Fruit fly (Drosophila melanogaster): ENCODE results near the gene Agpat4.
A peak's percentile ranks its signal among the peaks of the same experiment; 100 is the strongest.

The Agpat4 gene

DNA sequence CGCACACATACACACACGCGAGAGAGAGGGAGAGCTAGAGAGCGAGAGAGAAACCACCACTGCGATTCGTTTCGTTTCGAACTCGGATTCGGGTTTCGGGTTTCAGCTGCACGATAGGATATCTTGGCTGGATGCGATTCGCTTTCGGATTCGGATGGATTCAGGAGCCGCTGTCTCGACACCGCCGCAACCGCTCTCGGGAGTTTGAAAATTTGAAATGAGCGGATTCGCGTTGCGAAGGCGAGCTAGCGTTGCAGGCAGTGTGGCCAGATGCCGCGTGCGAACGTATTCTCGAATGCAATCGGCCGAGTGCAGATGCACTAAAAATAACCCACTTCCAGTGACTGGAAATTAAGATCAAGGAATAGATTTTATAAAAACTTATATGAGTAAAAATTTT lies 30.2 kb upstream of the Agpat4 start, which contains the start of gene fax (continued):
- TF ChIP-seq lz (GFP tag; optimal IDR thresholded peaks at IDR 0.05) (peak; percentile 32), Blimp-1 (GFP tag; optimal IDR thresholded peaks at IDR 0.05) (peak; percentile 28), net (GFP tag; optimal IDR thresholded peaks at IDR 0.05) (peak; percentile 73), CG10669 (GFP tag; optimal IDR thresholded peaks at IDR 0.05) (no peak), Eip75B (GFP tag; optimal IDR thresholded peaks at IDR 0.05) (peak; percentile 63), pdm3 (GFP tag; optimal IDR thresholded peaks at IDR 0.05) (no peak), CG34406 (GFP tag; optimal IDR thresholded peaks at IDR 0.05) (no peak)

DNA sequence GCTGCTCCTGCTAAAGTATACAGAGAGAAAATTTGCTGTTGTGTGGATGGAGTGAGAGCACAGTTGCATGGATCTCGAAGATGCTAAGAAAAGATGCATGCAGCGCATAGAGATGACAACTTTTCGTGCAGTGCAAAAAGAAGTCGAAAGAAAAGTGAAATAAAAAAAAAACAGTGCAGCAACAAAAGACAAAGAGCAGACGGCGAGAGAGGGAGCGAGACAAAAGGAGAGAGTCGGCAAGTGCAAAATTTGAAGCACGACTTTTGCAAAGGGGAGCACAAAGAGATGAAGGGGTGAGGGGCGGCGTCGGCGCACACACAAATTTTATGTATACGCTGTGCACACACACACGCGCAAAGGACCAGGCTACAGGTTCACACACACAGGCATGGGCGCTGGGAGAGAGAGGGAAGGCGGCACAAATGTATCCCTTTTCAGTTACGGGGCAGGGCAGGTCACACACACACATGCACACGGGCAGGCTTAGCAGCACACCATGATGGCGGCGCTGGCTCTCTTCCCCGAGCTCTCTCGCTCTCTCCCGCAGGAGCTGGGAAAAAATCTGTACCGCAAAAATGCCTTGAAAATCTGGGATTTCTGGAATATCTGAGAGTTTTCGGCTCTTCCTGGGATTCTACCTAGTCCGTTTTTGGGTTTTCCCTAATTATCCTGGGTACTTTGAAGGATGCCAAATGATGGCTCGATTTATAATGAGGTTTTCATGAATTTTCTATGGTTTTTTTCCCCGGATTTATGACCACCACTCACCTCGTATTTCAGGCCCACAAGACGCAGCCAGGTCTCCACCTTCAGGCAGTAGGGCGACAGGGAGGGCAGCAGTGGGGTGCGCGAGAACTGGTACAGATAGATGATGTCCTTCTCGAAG lies 29.1 kb upstream of the Agpat4 start:
- TF ChIP-seq CG6163 (GFP tag; IDR thresholded peaks at IDR 0.05) (peak; percentile 87), CG3032 (tag; optimal IDR thresholded peaks at IDR 0.05) (peak; percentile 73), CG16779 (tag; optimal IDR thresholded peaks at IDR 0.05) (peak; percentile 76), achi (GFP tag; optimal IDR thresholded peaks at IDR 0.05) (peak; percentile 85), topi (GFP tag; optimal IDR thresholded peaks at IDR 0.05) (peak; percentile 84), Sox102F (GFP tag; optimal IDR thresholded peaks at IDR 0.05) (peak; percentile 90), cyc (GFP tag; optimal IDR thresholded peaks at IDR 0.05) (peak; percentile 90), CG34406 (GFP tag; optimal IDR thresholded peaks at IDR 0.05) (peak; percentile 83), CG4318 (GFP tag; optimal IDR thresholded peaks at IDR 0.05) (no peak), spab (GFP tag; optimal IDR thresholded peaks at IDR 0.05) (peak; percentile 78), Gug (GFP tag; IDR thresholded peaks at IDR 0.05) (peak; percentile 71), CG32006 (GFP tag; optimal IDR thresholded peaks at IDR 0.05) (peak; percentile 89), Smox (GFP tag; optimal IDR thresholded peaks at IDR 0.05) (peak; percentile 84), svp (GFP tag) (peak; percentile 94), Eip78C (GFP tag) (peak; percentile 97), CG6276 (GFP tag; optimal IDR thresholded peaks at IDR 0.05) (peak; percentile 71), eg (GFP tag; IDR thresholded peaks at IDR 0.05) (peak; percentile 73), Ets96B (tag; optimal IDR thresholded peaks at IDR 0.05) (peak; percentile 83), Lpt (GFP tag; optimal IDR thresholded peaks at IDR 0.05) (peak; percentile 85), Sox15 (GFP tag; optimal IDR thresholded peaks at IDR 0.05) (peak; percentile 70), CG8119 (GFP tag; IDR thresholded peaks at IDR 0.05) (peak; percentile 81), Eip93F (GFP tag; optimal IDR thresholded peaks at IDR 0.05) (peak; percentile 65), dsx (GFP tag; optimal IDR thresholded peaks at IDR 0.05; ENCODE audit: poor library complexity, severe bottlenecking) (peak; percentile 82), fd59A (GFP tag; optimal IDR thresholded peaks at IDR 0.05) (peak; percentile 84), CG6792 (GFP tag; optimal IDR thresholded peaks at IDR 0.05) (peak; percentile 78), CG15336 (GFP tag; IDR thresholded peaks at IDR 0.05) (peak; percentile 70), dac (GFP tag; optimal IDR thresholded peaks at IDR 0.05) (peak; percentile 87), CG7368 (GFP tag; optimal IDR thresholded peaks at IDR 0.05) (peak; percentile 84), Met (GFP tag; optimal IDR thresholded peaks at IDR 0.05) (peak; percentile 89), CG11762 (GFP tag; optimal IDR thresholded peaks at IDR 0.05; ENCODE audit: insufficient read depth) (peak; percentile 46), CG31627 (GFP tag; optimal IDR thresholded peaks at IDR 0.05) (peak; percentile 91), Sox14 (GFP tag; optimal IDR thresholded peaks at IDR 0.05) (peak; percentile 97), ss (GFP tag; optimal IDR thresholded peaks at IDR 0.05) (peak; percentile 86 to 88), CG3919 (GFP tag; optimal IDR thresholded peaks at IDR 0.05) (peak; percentile 87), Eip75B (GFP tag; optimal IDR thresholded peaks at IDR 0.05) (peak; percentile 84), Hr38 (GFP tag; optimal IDR thresholded peaks at IDR 0.05) (no peak), CG10669 (GFP tag; optimal IDR thresholded peaks at IDR 0.05) (peak; percentile 88), CG11902 (GFP tag; optimal IDR thresholded peaks at IDR 0.05) (peak; percentile 69), Hr4 (GFP tag; optimal IDR thresholded peaks at IDR 0.05) (peak; percentile 92), esn (GFP tag; optimal IDR thresholded peaks at IDR 0.05) (peak; percentile 91), lz (GFP tag; optimal IDR thresholded peaks at IDR 0.05) (peak; percentile 85), CG9139 (GFP tag; optimal IDR thresholded peaks at IDR 0.05) (peak; percentile 69), vri (GFP tag; optimal IDR thresholded peaks at IDR 0.05) (peak; percentile 82), Ets21C (GFP tag; optimal IDR thresholded peaks at IDR 0.05) (peak; percentile 82)

Measured in whole organism, prepupa.